Worm (Caenorhabditis elegans) whole organism, late embryonic: ENCODE results near the gene F45E1.2.

Experiments
- C08G9.2 ChIP-seq: sonication (generic microtip); optimal IDR thresholded peaks from 2 replicates; lab custom pipeline; 2016; ENCODE audit warnings: mild to moderate bottlenecking, missing genetic modification characterization, moderate library complexity, missing compliant biosample characterization
- ama-1 ChIP-seq: fragments of 150-350 bp; optimal IDR thresholded peaks from 2 replicates; lab custom pipeline; 2014
- ceh-24 ChIP-seq: sonication (generic microtip); optimal IDR thresholded peaks from 2 replicates; lab custom pipeline; 2016; ENCODE audit warnings: mild to moderate bottlenecking, missing genetic modification characterization, missing compliant biosample characterization
- dve-1 ChIP-seq: sonication (generic microtip); optimal IDR thresholded peaks from 2 replicates; lab custom pipeline; 2017; ENCODE audit warnings: antibody characterized with exemption, mild to moderate bottlenecking, missing genetic modification characterization, missing compliant biosample characterization
- fkh-10 ChIP-seq: fragments of 150-350 bp; optimal IDR thresholded peaks from 2 replicates; lab custom pipeline; 2014; ENCODE audit warnings: missing biosample characterization, missing genetic modification reagents, missing genetic modification characterization
- pha-2 ChIP-seq: sonication (generic microtip); optimal IDR thresholded peaks from 2 replicates; lab custom pipeline; 2017; ENCODE audit warnings: mild to moderate bottlenecking, missing genetic modification characterization, missing compliant biosample characterization

DNA sequence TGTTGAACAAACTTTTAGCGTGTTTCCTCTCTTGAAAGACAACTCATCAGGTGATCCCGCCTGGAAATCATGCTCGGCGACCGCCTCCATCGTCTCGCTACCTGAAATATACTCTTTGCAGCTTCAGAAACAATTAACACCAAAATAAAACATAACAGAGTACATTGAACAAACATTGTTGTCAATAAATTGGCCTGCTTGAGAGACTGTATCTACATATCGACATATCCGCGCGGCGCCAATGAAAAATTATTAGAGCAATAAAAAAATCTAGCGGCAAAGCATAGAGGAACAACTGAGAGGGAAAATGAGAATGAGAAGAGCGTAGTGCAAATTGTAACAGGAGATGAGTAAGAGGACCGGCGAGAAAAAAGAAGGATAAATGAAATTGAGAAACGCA lies 41.9 kb upstream of the F45E1.2 start, which contains the start of gene sem-5:
- no peak for TF ChIP-seq C08G9.2 (tag; lab: Kevin White, UChicago)
- no peak for TF ChIP-seq dve-1 (tag; lab: Kevin White, UChicago)
- no peak for TF ChIP-seq fkh-10
- no peak for TF ChIP-seq ama-1 (lab: Kevin White, UChicago)
- TF ChIP-seq pha-2 (tag; lab: Kevin White, UChicago), result no peak
- no peak for TF ChIP-seq ceh-24 (tag; lab: Kevin White, UChicago)
